Worm (Caenorhabditis elegans): Measurements from ENCODE around the gene lin-32.

The lin-32 gene

DNA sequence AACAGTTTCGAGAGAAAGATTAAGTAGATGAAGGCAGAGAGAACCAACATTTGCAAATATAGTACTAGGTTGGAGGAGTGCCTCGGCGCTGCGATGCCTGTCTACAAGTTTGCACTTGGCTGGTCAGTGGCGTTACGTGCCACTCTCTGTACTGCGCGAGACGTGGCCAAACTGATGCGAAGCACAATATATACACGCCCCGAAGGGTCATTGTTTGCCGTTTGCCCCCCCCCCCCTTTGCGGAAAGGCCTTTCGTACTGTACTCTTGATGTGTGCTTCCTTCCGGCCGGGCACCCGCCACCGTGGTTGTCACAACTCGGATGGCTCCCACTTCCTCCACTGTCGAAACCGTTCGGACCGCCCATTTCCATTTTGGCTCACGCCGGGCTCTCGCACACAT lies 17.8 kb downstream of the lin-32 start:
- TF ChIP-seq sem-2 (GFP tag; optimal IDR thresholded peaks at IDR 0.05) (no peak), unc-62 (GFP tag; optimal IDR thresholded peaks at IDR 0.05) (no peak), mab-5 (tag; optimal IDR thresholded peaks at IDR 0.05) (no peak), pha-4 (tag; optimal IDR thresholded peaks at IDR 0.05) (peak; percentile 19), mls-2 (tag; optimal IDR thresholded peaks at IDR 0.05) (no peak)

DNA sequence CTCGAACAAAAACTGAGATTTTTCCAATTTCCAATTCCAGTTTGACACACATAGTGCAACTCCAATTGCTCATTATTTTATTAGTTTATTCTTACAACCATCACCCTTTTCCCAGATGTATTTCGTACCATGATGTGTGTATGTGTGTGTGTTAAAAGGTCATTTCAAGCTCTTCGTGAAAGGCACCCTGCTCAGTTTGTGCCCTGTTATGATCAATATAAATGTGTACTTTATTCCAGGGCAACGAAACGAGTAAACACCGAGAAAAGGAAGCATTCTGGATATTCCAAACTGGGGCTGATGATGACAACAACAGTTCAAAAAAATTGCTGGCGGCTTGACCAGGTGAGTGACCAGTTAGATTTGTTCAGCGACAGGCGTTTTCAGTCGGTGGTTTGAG lies 19.2 kb downstream of the lin-32 start, which contains the start of gene peb-1:
peb-1 (plus strand) TSS at position 301 of the 400 bp plus-strand sequence.
- no peak for TF ChIP-seq nhr-12 (tag; optimal IDR thresholded peaks at IDR 0.05)
- TF ChIP-seq unc-39 (tag; optimal IDR thresholded peaks at IDR 0.05), result no peak
- TF ChIP-seq hlh-1 (tag; optimal IDR thresholded peaks at IDR 0.05), result no peak

DNA sequence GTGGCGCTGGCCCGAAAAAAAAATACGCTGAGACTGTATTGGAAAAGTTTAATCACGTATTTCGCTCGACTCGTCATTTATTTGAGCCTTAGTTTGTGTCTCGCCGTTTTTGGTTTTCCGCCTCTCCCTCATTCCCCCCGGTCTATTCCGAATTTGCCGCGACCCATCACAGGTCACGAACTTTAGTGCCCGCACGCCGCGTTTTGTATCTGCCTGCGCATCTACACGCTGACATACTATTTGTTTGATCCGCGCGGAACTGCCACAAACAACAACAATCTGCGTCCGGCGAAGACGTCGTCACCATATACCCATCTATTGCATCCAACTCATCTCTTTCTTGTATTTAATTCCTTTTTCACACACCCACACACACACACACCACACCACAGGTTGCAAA lies 19.8 kb downstream of the lin-32 start:
- TF ChIP-seq nhr-12 (tag; optimal IDR thresholded peaks at IDR 0.05) (no peak), cnd-1 (tag; optimal IDR thresholded peaks at IDR 0.05) (no peak), mls-2 (tag; optimal IDR thresholded peaks at IDR 0.05) (no peak), ceh-43 (GFP tag; optimal IDR thresholded peaks at IDR 0.05) (no peak), sptf-1 (tag; optimal IDR thresholded peaks at IDR 0.05) (no peak)

DNA sequence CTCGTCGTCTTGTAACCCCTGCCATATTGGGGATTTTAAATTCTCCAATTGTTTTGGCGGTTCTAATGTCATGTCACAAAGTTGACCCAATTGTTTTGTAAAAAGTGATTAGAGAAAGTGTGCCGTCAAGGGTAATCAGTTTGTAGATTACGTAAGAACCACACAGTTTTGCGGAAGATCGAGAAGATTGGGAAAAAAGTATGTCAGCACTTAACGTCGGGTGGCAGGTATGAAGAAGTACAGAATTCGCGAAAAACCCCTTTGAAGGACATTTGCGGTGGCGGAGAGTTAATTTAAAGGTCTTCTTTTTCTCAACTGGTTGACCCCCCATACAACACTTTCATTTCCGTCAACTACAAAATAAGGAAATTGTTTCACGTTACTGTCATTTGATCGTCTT lies 21.5 kb downstream of the lin-32 start:
- no peak for TF ChIP-seq tbx-8 (GFP tag; optimal IDR thresholded peaks at IDR 0.05)
- TF ChIP-seq mep-1 (tag; optimal IDR thresholded peaks at IDR 0.05), result no peak
- no peak for TF ChIP-seq nhr-76 (tag; optimal IDR thresholded peaks at IDR 0.05)
- TF ChIP-seq unc-39 (tag; optimal IDR thresholded peaks at IDR 0.05), result no peak
- TF ChIP-seq unc-120 (tag; optimal IDR thresholded peaks at IDR 0.05; ENCODE audit: poor library complexity, severe bottlenecking), result no peak
- no peak for TF ChIP-seq cnd-1 (tag; optimal IDR thresholded peaks at IDR 0.05)

DNA sequence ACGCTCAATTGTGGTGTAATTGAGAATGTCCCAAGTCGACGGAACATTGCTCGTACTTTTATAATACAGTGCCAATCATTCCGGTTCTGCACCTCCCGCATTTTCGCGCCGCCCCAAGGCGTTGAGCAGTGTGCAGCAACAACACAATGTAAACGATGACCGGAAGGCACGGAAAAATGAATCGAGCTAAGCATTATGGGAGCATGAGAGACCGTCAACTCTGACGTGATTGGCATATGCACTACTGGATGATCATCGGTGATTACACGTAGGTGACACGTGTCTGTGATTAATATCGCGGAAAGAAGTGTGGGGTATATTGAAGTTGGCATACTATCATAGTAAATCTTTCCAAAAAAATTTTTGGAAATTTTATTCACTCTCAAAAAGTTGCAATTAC lies 25.0 kb downstream of the lin-32 start, which contains the start of gene T24C12.4:
T24C12.4 (minus strand) TSS at position 101 of the 400 bp plus-strand sequence.
- TF ChIP-seq nhr-12 (tag; optimal IDR thresholded peaks at IDR 0.05) (no peak), mls-2 (tag; optimal IDR thresholded peaks at IDR 0.05) (no peak), sptf-1 (tag; optimal IDR thresholded peaks at IDR 0.05) (no peak)

DNA sequence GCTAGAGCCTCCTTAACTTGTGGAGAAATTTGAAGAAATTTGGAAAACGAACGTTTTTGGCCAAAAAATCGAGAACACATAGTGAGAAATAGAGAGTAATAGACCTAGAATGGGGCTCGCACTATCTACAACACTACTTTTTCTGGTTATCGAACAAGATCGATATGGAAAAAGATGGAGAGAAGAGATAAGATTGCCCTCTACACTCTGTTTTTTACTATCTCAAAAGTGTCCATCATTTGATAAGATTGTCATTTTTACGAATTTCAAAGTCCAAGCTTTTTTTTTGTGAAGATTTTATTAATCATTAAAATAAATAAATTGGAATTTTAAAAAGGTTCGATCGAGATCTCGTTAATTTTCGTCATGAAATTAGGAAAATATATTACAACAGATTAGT lies 26.2 kb downstream of the lin-32 start, which contains the start of gene T24C12.3:
T24C12.3 (minus strand) TSS at position 134 of the 400 bp plus-strand sequence.
- TF ChIP-seq tbx-8 (GFP tag; optimal IDR thresholded peaks at IDR 0.05), result no peak
- TF ChIP-seq lin-13 (tag; optimal IDR thresholded peaks at IDR 0.05), result no peak
- TF ChIP-seq mep-1 (tag; optimal IDR thresholded peaks at IDR 0.05), result no peak
- TF ChIP-seq flh-1 (GFP tag; optimal IDR thresholded peaks at IDR 0.05), result no peak
- no peak for TF ChIP-seq unc-120 (tag; optimal IDR thresholded peaks at IDR 0.05; ENCODE audit: poor library complexity, severe bottlenecking)
- TF ChIP-seq elt-1 (tag; optimal IDR thresholded peaks at IDR 0.05; ENCODE audit: borderline replicate concordance, insufficient read depth), result peak; percentile 81
- TF ChIP-seq lin-32 (GFP tag; optimal IDR thresholded peaks at IDR 0.05), result no peak

DNA sequence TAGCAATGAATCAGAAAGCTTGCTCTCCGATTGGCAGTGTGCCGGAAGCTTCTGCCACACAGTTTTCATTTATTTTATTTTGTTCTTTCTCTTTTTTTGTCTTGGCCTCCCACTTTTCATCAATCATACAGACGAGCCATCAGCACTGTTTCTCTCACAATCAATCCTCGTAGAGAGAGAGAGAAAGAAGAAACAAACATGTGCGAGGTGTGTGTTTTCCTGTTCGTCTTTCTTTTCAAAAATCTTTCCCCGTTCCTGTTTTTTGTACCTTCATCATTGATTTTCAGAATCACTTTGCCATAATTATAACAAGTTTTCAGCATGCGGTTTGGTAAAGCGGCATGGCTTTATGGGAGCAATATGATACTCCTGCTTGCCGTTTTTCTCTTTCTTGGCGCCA lies 30.8 kb downstream of the lin-32 start, which contains the start of gene T24C12.1:
T24C12.1 (plus strand) TSS at position 301 of the 400 bp plus-strand sequence.
- TF ChIP-seq elt-1 (tag; optimal IDR thresholded peaks at IDR 0.05; ENCODE audit: borderline replicate concordance, insufficient read depth), result no peak
- TF ChIP-seq drap-1 (GFP tag; optimal IDR thresholded peaks at IDR 0.05), result no peak
- TF ChIP-seq mep-1 (tag; optimal IDR thresholded peaks at IDR 0.05), result no peak
- no peak for TF ChIP-seq lin-13 (tag; optimal IDR thresholded peaks at IDR 0.05)
- no peak for TF ChIP-seq nhr-2 (tag; optimal IDR thresholded peaks at IDR 0.05)
- TF ChIP-seq zip-8 (tag; optimal IDR thresholded peaks at IDR 0.05), result no peak
- TF ChIP-seq nhr-76 (tag; optimal IDR thresholded peaks at IDR 0.05), result no peak
- no peak for TF ChIP-seq lsy-2 (tag; optimal IDR thresholded peaks at IDR 0.05)

DNA sequence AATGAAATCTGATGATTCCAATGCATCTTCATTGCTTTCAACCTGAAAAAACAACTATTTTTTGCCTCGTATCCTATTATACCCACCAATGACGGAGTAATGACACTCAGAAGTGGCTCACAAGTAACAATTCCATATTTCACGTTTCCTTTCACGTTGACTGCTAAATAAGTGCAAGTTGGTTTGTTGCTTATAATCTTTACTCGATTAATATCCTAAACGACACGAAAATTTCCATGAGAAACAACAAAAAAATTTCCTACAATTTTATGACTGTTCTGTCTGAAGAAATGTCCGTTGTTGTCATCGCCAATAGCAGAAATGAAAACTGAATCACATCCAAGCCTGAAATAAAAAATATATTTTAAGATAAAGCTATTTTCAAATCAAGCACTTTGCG lies 32.5 kb downstream of the lin-32 start:
- TF ChIP-seq cnd-1 (tag; optimal IDR thresholded peaks at IDR 0.05) (no peak), mep-1 (tag; optimal IDR thresholded peaks at IDR 0.05) (no peak), nhr-2 (tag; optimal IDR thresholded peaks at IDR 0.05) (no peak), mls-2 (tag; optimal IDR thresholded peaks at IDR 0.05) (no peak)
